Fruit fly (Drosophila melanogaster) ovary, adult (tissue): ENCODE data around the gene CG3386.

Experiments
- CG17801 ChIP-seq: fragments of 200-800 bp; optimal IDR thresholded peaks from 2 replicates; lab custom pipeline; 2019; ENCODE audit warnings: missing biosample characterization, mild to moderate bottlenecking, missing genetic modification characterization, moderate library complexity; ENCODE audit not compliant: partially characterized antibody

Gene CG3386

DNA sequence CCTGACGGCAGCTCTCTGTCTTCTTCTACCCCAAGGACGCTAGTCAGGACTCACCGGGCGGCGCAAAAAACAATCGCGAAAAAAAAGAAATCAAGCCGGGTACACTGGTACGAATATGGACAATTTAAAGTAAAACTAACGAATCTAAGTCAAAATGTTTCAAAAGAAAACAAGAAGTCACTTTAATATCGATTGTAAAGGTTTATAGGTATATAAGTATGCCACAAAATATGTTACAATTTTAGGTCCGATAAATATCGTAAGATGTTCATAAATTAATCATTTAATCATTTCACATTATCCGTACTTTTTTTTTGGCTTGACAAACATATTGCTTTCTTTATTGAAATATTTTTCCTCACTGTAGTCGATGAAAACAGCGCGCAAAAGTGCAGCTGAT, 33.8 kb upstream of the CG3386 start:
- TF ChIP-seq CG17801 (GFP tag; lab: Kevin White, UChicago): no peak

- TF ChIP-seq CG17801 (GFP tag; lab: Kevin White, UChicago): peak; percentile 65
Observed at dm6 chr3L:711839-712553, 29.7 kb upstream of the CG3386 start, which contains the start of gene CG13896. Gene CG13896, minus strand, starts transcription at chr3L:711850.

dm6 chr3L:710345-710822, 28.1 kb upstream of the CG3386 start, which contains the start of gene CkIIalpha-i3:
Gene CkIIalpha-i3, minus strand, starts transcription at chr3L:710607.
- no peak for TF ChIP-seq CG17801 (GFP tag; lab: Kevin White, UChicago)

dm6 chr3L:709882-710281, 27.6 kb upstream of the CG3386 start:
- no peak for TF ChIP-seq CG17801 (GFP tag; lab: Kevin White, UChicago)

- TF ChIP-seq CG17801 (GFP tag; lab: Kevin White, UChicago): no peak
Observed at dm6 chr3L:707992-708489, 25.8 kb upstream of the CG3386 start, which contains the start of gene CG13895. Gene CG13895, minus strand, starts transcription at chr3L:708205.

DNA sequence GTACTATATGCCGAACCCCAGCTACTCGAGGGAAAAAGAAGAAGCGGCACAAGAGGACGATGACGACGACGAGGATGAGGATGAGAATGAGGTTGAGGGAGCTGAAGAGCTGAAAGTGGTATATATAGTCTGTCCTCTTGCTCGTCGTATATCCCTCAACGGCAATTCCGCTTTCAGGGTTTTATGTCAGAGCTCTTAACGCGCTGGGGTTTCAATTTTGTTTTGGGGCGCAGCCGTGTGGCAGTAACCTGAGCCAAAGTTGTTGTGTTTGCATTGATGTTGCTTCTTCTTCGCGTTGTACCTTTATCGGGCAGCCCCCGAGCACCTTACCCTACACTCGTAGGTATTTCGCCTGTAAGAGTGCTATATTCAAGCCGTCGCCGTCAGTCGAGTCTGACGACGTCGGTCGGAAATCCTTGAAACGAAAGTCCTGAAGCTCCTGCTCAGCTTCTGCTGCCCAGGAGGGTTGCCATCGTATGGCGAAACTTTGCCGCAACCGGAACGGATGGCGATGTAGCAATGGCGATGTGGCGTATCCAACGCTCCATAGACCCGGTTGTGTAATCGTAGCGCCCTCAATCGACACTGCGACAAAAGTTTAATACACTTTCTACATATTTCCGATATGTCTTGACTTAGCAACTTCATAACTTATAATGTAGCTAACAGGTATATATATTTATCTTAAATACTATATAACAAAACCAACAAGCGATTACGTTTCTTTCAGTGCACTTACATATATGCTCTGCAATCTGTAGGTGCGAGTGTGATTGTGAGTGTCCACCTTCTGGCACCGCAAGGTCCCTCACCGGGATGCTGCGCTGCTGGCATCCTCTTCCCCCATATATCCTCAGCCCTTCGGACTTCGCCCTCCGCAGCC, 22.6 kb upstream of the CG3386 start:
- no peak for TF ChIP-seq CG17801 (GFP tag; lab: Kevin White, UChicago)

DNA sequence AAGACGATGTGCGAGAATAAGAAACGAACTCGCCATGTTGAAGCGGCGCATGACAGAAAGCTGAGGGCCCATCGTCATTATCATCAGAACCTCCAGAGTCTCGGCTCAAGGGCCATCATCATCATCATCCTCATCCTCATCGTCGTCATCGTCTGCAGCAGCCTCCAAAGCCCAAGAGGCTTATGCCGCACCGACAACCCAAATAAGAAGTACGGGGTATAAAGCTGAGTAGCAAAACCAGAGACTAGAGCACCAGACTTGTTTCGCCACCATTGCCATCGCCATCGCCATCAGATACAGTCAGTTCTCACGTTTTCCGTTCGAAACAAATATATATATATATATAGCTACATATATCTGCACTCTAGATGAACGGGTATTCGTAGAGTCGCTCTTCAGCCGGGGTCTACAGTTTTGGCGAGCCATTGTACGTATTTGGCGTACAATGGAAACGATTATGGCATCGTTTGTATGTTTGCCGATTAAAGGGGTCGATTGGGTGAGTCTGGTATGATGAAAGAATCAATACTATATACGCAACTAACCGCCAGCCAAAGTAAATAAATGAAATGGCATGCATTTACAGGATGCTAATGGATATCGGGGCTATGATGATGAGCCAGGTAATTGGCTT, 21.0 kb upstream of the CG3386 start:
- no peak for TF ChIP-seq CG17801 (GFP tag; lab: Kevin White, UChicago)

- no peak for TF ChIP-seq CG17801 (GFP tag; lab: Kevin White, UChicago)
Observed at dm6 chr3L:701798-702635, 19.7 kb upstream of the CG3386 start.

DNA sequence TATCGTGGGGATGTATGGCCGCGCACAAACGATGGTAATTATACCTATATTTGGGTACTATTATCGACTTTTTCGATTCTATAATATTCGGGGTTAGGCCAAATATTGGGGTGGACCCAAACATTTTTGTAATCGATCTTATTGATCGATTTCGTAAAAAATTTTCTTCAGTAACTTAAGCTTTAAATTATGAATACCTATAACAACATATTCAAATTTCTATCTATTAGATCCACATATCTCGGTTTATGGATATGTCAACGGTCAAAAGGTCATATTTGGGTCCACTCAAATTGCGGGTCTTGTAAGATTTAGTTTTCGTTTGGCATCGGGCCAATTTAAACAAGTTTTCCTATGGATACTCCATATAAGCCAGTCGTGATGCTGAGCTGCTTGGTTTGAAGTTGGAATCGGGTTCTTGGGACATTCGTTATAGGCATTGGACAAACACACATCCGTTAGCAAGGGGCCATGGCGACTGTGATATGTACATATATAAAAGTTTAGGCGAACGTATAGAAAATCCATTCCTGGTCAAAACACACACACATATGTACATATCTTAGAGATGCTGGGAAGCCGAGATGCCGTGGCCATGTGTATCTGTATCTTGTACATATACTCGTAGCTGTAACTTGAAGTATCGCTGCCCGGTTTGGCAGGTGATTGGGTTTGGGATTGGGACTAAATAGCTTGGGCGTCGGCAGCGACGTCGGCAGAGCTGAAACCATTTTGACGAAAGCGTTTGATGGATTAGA, 18.1 kb upstream of the CG3386 start:
- TF ChIP-seq CG17801 (GFP tag; lab: Kevin White, UChicago): no peak

DNA sequence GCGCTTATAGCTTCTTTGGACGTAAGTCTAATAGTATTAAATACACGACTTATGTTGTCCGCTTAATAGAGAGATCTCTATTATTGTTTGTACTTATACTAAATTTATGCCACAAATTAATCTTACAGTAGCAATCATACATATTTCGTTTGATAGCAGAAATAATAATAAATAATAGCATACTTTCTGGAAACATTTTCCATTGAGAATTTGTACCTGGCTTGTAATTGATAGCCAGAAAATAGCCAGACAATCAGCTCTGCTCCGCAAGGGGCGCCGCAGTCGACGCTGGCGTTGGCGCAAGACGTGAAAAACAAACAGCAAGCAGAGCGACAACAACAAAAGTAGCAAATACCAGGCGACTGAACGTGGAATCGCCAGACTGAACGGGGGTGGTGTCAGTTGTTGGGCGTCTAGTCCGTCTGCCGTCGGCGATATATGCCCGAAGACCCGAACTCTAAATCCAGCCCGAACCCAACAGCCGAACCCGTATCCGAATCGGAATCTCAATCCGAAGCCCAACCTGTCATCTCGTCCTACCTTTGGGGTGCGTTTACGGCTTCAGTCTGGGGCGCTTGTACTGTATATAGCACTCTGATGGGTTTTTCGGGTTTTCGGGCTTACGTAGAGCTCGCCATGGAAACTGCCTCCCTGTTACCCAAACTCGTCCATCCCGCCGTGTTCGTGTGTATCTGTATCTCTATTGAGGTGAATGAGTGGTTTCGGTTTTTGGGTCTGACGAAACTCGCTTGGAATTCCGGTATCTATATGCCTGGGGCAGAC, 17.3 kb upstream of the CG3386 start:
- no peak for TF ChIP-seq CG17801 (GFP tag; lab: Kevin White, UChicago)

dm6 chr3L:698748-699367, 16.6 kb upstream of the CG3386 start, which contains the start of gene CG13894:
Gene CG13894, minus strand, starts transcription at chr3L:699144.
- no peak for TF ChIP-seq CG17801 (GFP tag; lab: Kevin White, UChicago)

DNA sequence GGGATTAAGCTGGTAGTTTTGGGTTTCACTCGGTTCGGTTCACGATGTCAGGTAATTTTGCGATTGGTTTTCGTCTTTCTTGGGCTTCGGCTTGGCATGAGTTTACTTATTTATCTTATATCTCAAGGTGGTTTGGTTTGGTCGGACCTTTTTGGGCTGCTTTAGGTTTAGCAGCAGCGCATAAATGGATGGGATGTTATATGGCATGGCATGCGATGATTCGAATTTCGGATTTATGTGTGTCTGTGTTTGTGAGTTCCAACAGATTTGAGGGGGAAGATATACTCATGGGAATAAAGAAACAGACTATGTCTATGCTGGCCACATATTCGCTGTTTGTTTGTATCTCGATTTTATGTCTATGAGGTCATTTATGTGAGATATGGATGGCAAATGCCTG, 15.5 kb upstream of the CG3386 start:
- TF ChIP-seq CG17801 (GFP tag; lab: Kevin White, UChicago): no peak
